Worm (Caenorhabditis elegans): Measurements from ENCODE around the gene dcaf-1.

Gene dcaf-1

DNA sequence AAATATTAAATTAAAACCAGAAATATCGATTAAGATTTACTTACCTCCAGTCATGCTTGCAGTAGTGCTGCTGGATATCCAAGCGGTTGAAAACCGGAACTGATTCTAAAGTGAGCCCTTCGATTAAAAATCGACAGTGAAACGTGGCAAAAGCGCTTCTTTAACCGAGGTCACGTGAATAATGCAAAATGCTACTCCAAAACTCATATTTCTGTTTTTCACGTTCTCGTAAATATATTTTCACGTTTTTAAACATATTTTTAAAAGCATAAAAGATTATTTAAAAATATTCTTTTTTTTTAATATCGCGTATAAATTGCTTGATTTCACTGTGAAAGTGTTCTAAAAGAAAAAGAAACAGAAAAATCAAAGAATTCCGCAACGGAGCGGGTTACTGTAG lies 2.7 kb upstream of the dcaf-1 start, which contains the start of gene ant-1.3:
ant-1.3 (minus strand) TSS at position 101 of the 400 bp plus-strand sequence.
- TF ChIP-seq madf-2 (tag; optimal IDR thresholded peaks at IDR 0.05) = no peak
- no peak for TF ChIP-seq pax-1 (tag; optimal IDR thresholded peaks at IDR 0.05)
- no peak for TF ChIP-seq unc-3 (GFP tag; conservative IDR thresholded peaks at IDR 0.05)
- no peak for TF ChIP-seq unc-3 (tag; optimal IDR thresholded peaks at IDR 0.05)
- TF ChIP-seq Y22D7AL.16 (tag; optimal IDR thresholded peaks at IDR 0.05) = no peak
- no peak for TF ChIP-seq K09A11.1 (tag; optimal IDR thresholded peaks at IDR 0.05; ENCODE audit: insufficient read depth)
- TF ChIP-seq nfya-1 (tag; optimal IDR thresholded peaks at IDR 0.05) = no peak
- TF ChIP-seq ceh-48 (tag; optimal IDR thresholded peaks at IDR 0.05) = no peak
- TF ChIP-seq sox-2 (GFP tag; IDR thresholded peaks at IDR 0.05) = no peak
- TF ChIP-seq nhr-11 (tag; optimal IDR thresholded peaks at IDR 0.05) = no peak
- TF ChIP-seq ceh-24 (tag; optimal IDR thresholded peaks at IDR 0.05) = no peak
- no peak for TF ChIP-seq hlh-8 (tag; optimal IDR thresholded peaks at IDR 0.05)
- TF ChIP-seq fkh-6 (tag; optimal IDR thresholded peaks at IDR 0.05) = no peak
- TF ChIP-seq ceh-9 (tag; optimal IDR thresholded peaks at IDR 0.05) = no peak
- TF ChIP-seq ceh-22 (tag; optimal IDR thresholded peaks at IDR 0.05) = no peak
- no peak for TF ChIP-seq sdc-2 (tag; optimal IDR thresholded peaks at IDR 0.05)
- no peak for TF ChIP-seq ceh-18 (tag; optimal IDR thresholded peaks at IDR 0.05)
- TF ChIP-seq odd-2 (tag; optimal IDR thresholded peaks at IDR 0.05) = no peak
- TF ChIP-seq fax-1 (tag; optimal IDR thresholded peaks at IDR 0.05) = no peak
- no peak for TF ChIP-seq tbx-7 (tag; optimal IDR thresholded peaks at IDR 0.05)

- no peak for TF ChIP-seq fax-1 (tag; optimal IDR thresholded peaks at IDR 0.05)
- TF ChIP-seq pat-9 (tag; optimal IDR thresholded peaks at IDR 0.05) = no peak
- TF ChIP-seq eyg-1 (tag; optimal IDR thresholded peaks at IDR 0.05) = no peak
These were observed 7.5 kb downstream of the dcaf-1 start for ce11 chrIV:9699062-9699461.

ce11 chrIV:9697869-9698268 lies 8.7 kb downstream of the dcaf-1 start:
- TF ChIP-seq mec-3 (tag; optimal IDR thresholded peaks at IDR 0.05; ENCODE audit: borderline replicate concordance) (no peak), pha-4 (tag; optimal IDR thresholded peaks at IDR 0.05) (no peak), ceh-19 (GFP tag; optimal IDR thresholded peaks at IDR 0.05) (no peak), ceh-31 (tag; optimal IDR thresholded peaks at IDR 0.05) (no peak), hlh-8 (tag; optimal IDR thresholded peaks at IDR 0.05) (no peak), ztf-16 (tag; optimal IDR thresholded peaks at IDR 0.05) (no peak), ceh-2 (tag; optimal IDR thresholded peaks at IDR 0.05) (no peak), ceh-18 (tag; optimal IDR thresholded peaks at IDR 0.05) (no peak), ceh-22 (tag; optimal IDR thresholded peaks at IDR 0.05) (no peak), ceh-45 (GFP tag; IDR thresholded peaks at IDR 0.05) (no peak)

ce11 chrIV:9696513-9696912 lies 10.0 kb downstream of the dcaf-1 start:
- no peak for TF ChIP-seq madf-2 (tag; optimal IDR thresholded peaks at IDR 0.05)
- TF ChIP-seq pax-1 (tag; optimal IDR thresholded peaks at IDR 0.05) = no peak
- no peak for TF ChIP-seq pha-2 (tag; optimal IDR thresholded peaks at IDR 0.05)
- TF ChIP-seq unc-42 (tag; optimal IDR thresholded peaks at IDR 0.05) = no peak
- no peak for TF ChIP-seq gmeb-2 (tag; optimal IDR thresholded peaks at IDR 0.05)
- no peak for TF ChIP-seq ahr-1 (tag; optimal IDR thresholded peaks at IDR 0.05)
- TF ChIP-seq rnt-1 (tag; optimal IDR thresholded peaks at IDR 0.05) = no peak
- TF ChIP-seq ref-2 (tag; optimal IDR thresholded peaks at IDR 0.05) = no peak

ce11 chrIV:9692874-9693273 lies 13.6 kb downstream of the dcaf-1 start, which contains the start of gene twk-9:
Gene twk-9 (plus strand): TSS chrIV:9693174.
- TF ChIP-seq nhr-11 (tag; optimal IDR thresholded peaks at IDR 0.05) (no peak), ceh-9 (tag; optimal IDR thresholded peaks at IDR 0.05) (no peak), odd-2 (tag; optimal IDR thresholded peaks at IDR 0.05) (no peak), ceh-2 (tag; optimal IDR thresholded peaks at IDR 0.05) (no peak), F13H6.1 (tag; optimal IDR thresholded peaks at IDR 0.05) (no peak), elt-2 (tag; optimal IDR thresholded peaks at IDR 0.05) (no peak), dve-1 (tag; optimal IDR thresholded peaks at IDR 0.05) (no peak), ahr-1 (tag; optimal IDR thresholded peaks at IDR 0.05) (no peak), syd-9 (tag; optimal IDR thresholded peaks at IDR 0.05) (no peak), mec-3 (tag; optimal IDR thresholded peaks at IDR 0.05; ENCODE audit: borderline replicate concordance) (no peak), nfya-1 (tag; optimal IDR thresholded peaks at IDR 0.05) (no peak), lim-6 (tag; optimal IDR thresholded peaks at IDR 0.05) (no peak), eyg-1 (tag; optimal IDR thresholded peaks at IDR 0.05) (no peak), ceh-34 (tag; optimal IDR thresholded peaks at IDR 0.05) (no peak), pha-2 (tag; optimal IDR thresholded peaks at IDR 0.05) (no peak), fax-1 (tag; optimal IDR thresholded peaks at IDR 0.05) (no peak)
